Worm (Caenorhabditis elegans): ENCODE results near the gene rsr-2.

- TF ChIP-seq ceh-36 (tag; optimal IDR thresholded peaks at IDR 0.05) (no peak), ceh-13 (GFP tag; optimal IDR thresholded peaks at IDR 0.05) (no peak), scrt-1 (GFP tag; IDR thresholded peaks at IDR 0.05) (no peak), flt-1 (GFP tag; IDR thresholded peaks at IDR 0.05) (no peak), pes-1 (GFP tag; IDR thresholded peaks at IDR 0.05) (no peak), hmg-4 (GFP tag; optimal IDR thresholded peaks at IDR 0.05) (no peak), ama-1 (optimal IDR thresholded peaks at IDR 0.05) (no peak), aly-1 (tag; optimal IDR thresholded peaks at IDR 0.05) (no peak), hmbx-1 (tag; optimal IDR thresholded peaks at IDR 0.05) (no peak), F13C5.2 (tag; optimal IDR thresholded peaks at IDR 0.05) (no peak), tra-4 (tag; optimal IDR thresholded peaks at IDR 0.05) (no peak)
Observed at ce11 chrII:12211652-12212245, 13.4 kb upstream of the rsr-2 start.
